Worm (Caenorhabditis elegans) whole organism, L1 larva: ENCODE results near the gene C52D10.3.

Source experiments
- aly-2 ChIP-seq: fragments of 150-350 bp; optimal IDR thresholded peaks from 2 replicates; lab custom pipeline; 2014; ENCODE audit warnings: missing biosample characterization, missing genetic modification characterization
- ceh-90 ChIP-seq: sonication (generic microtip); optimal IDR thresholded peaks from 2 replicates; lab custom pipeline; 2016; ENCODE audit warnings: missing genetic modification characterization, missing compliant biosample characterization
- dpl-1 ChIP-seq, 3 experiments: fragments of 150-350 bp in 2 of 3; sonication (generic microtip) in 1 of 3; optimal IDR thresholded peaks; 2 replicates each; lab custom pipeline; 2014 to 2017; ENCODE audit warnings: missing biosample characterization in 3 of 3, missing genetic modification characterization in 3 of 3, missing genetic modification reagents in 3 of 3
- dsc-1 ChIP-seq: sonication (generic microtip); optimal IDR thresholded peaks from 2 replicates; lab custom pipeline; 2016; ENCODE audit warnings: mild to moderate bottlenecking, missing genetic modification characterization, missing compliant biosample characterization
- efl-1 ChIP-seq, 4 experiments: fragments of 150-350 bp; optimal IDR thresholded peaks in 3 of 4; peaks in 1 of 4; 1 replicate in 1 of 4; 2 replicates in 3 of 4; lab custom pipeline; 2014; ENCODE audit warnings: missing biosample characterization in 2 of 4, missing genetic modification characterization in 2 of 4, missing genetic modification reagents in 2 of 4
- efl-3 ChIP-seq: fragments of 200-800 bp; sonication (Bioruptor generic); optimal IDR thresholded peaks from 2 replicates; lab custom pipeline; 2018; ENCODE audit warnings: mild to moderate bottlenecking, missing genetic modification characterization, missing compliant biosample characterization
- fkh-10 ChIP-seq: sonication (generic microtip); optimal IDR thresholded peaks from 2 replicates; lab custom pipeline; 2017; ENCODE audit warnings: missing biosample characterization, missing genetic modification reagents, missing genetic modification characterization
- fos-1 ChIP-seq: fragments of 150-350 bp; optimal IDR thresholded peaks from 2 replicates; lab custom pipeline; 2014; ENCODE audit warnings: missing biosample characterization, missing genetic modification characterization
- isw-1 ChIP-seq: fragments of 200-800 bp; sonication (Bioruptor generic); IDR thresholded peaks from 2 replicates; pipeline ENCODE4 v1.3.6; 2022; ENCODE audit warnings: missing genetic modification characterization, missing compliant biosample characterization
- jun-1 ChIP-seq: fragments of 150-350 bp; optimal IDR thresholded peaks from 2 replicates; lab custom pipeline; 2014; ENCODE audit warnings: missing biosample characterization, missing genetic modification reagents, missing genetic modification characterization
- lin-35 ChIP-seq, 2 experiments: fragments of 150-350 bp; optimal IDR thresholded peaks; 2 replicates each; lab custom pipeline; 2014; ENCODE audit warnings: missing biosample characterization in 2 of 2, missing genetic modification characterization in 2 of 2, missing genetic modification reagents in 2 of 2
- lir-3 ChIP-seq: sonication (generic microtip); optimal IDR thresholded peaks from 2 replicates; lab custom pipeline; 2016; ENCODE audit warnings: mild to moderate bottlenecking, missing genetic modification characterization, moderate library complexity, missing compliant biosample characterization; ENCODE audit not compliant: poor library complexity
- mab-9 ChIP-seq: fragments of 200-800 bp; sonication (Bioruptor generic); IDR thresholded peaks from 2 replicates; pipeline ENCODE4 v1.3.6; 2022; ENCODE audit warnings: missing genetic modification reagents, missing genetic modification characterization, missing compliant biosample characterization
- mdl-1 ChIP-seq, 2 experiments: fragments of 150-350 bp; optimal IDR thresholded peaks; 2 replicates each; lab custom pipeline; 2014 to 2017; ENCODE audit warnings: missing biosample characterization in 2 of 2, missing genetic modification characterization in 2 of 2, inconsistent platforms in 1 of 2
- nhr-19 ChIP-seq: fragments of 200-800 bp; sonication (Bioruptor generic); conservative IDR thresholded peaks from 2 replicates; pipeline ENCODE4 v1.3.6; 2022; ENCODE audit warnings: missing genetic modification characterization, missing compliant biosample characterization
- nhr-20 ChIP-seq: sonication (generic microtip); optimal IDR thresholded peaks from 2 replicates; lab custom pipeline; 2016; ENCODE audit warnings: mild to moderate bottlenecking, missing genetic modification characterization, missing compliant biosample characterization
- nhr-237 ChIP-seq: fragments of 150-350 bp; optimal IDR thresholded peaks from 2 replicates; lab custom pipeline; 2014; ENCODE audit warnings: missing biosample characterization, missing genetic modification characterization
- nhr-76 ChIP-seq: sonication (generic microtip); optimal IDR thresholded peaks from 2 replicates; lab custom pipeline; 2017; ENCODE audit warnings: missing biosample characterization, missing genetic modification characterization
- nhr-85 ChIP-seq: sonication (generic microtip); peaks from one replicate; lab custom pipeline; 2016; ENCODE audit warnings: missing genetic modification characterization, inconsistent platforms, missing compliant biosample characterization
- nhr-90 ChIP-seq: sonication (generic microtip); optimal IDR thresholded peaks from 2 replicates; lab custom pipeline; 2016; ENCODE audit warnings: mild to moderate bottlenecking, missing genetic modification characterization, missing compliant biosample characterization; ENCODE audit not compliant: poor library complexity
- pag-3 ChIP-seq: sonication (generic microtip); optimal IDR thresholded peaks from 2 replicates; lab custom pipeline; 2017; ENCODE audit warnings: missing genetic modification characterization, mild to moderate bottlenecking, missing compliant biosample characterization, antibody characterized with exemption, borderline replicate concordance; ENCODE audit not compliant: insufficient read depth
- pqm-1 ChIP-seq: sonication (generic microtip); optimal IDR thresholded peaks from 3 replicates; lab custom pipeline; 2017; ENCODE audit warnings: missing biosample characterization, missing genetic modification characterization
- rnt-1 ChIP-seq: sonication (generic microtip); optimal IDR thresholded peaks from 2 replicates; lab custom pipeline; 2016; ENCODE audit warnings: mild to moderate bottlenecking, missing genetic modification characterization, moderate library complexity, missing compliant biosample characterization
- snu-23 ChIP-seq: sonication (generic microtip); optimal IDR thresholded peaks from 2 replicates; lab custom pipeline; 2016; ENCODE audit warnings: missing genetic modification characterization, missing compliant biosample characterization
- sup-37 ChIP-seq: fragments of 200-800 bp; sonication (Bioruptor generic); optimal IDR thresholded peaks from 2 replicates; lab custom pipeline; 2018; ENCODE audit warnings: mild to moderate bottlenecking, missing genetic modification characterization, missing compliant biosample characterization
- swsn-7 ChIP-seq: sonication (generic microtip); optimal IDR thresholded peaks from 2 replicates; lab custom pipeline; 2016; ENCODE audit warnings: missing genetic modification characterization, missing compliant biosample characterization
- tbx-2 ChIP-seq: sonication (generic microtip); optimal IDR thresholded peaks from 2 replicates; lab custom pipeline; 2016; ENCODE audit warnings: missing genetic modification characterization, missing compliant biosample characterization
- unc-30 ChIP-seq: sonication (generic microtip); optimal IDR thresholded peaks from 2 replicates; lab custom pipeline; 2017; ENCODE audit warnings: missing biosample characterization, missing genetic modification characterization
- vab-15 ChIP-seq: sonication (generic microtip); optimal IDR thresholded peaks from 2 replicates; lab custom pipeline; 2017; ENCODE audit warnings: missing genotype, mild to moderate bottlenecking, missing genetic modification characterization, missing compliant biosample characterization
- zag-1 ChIP-seq: fragments of 150-350 bp; optimal IDR thresholded peaks from 2 replicates; lab custom pipeline; 2014; ENCODE audit warnings: missing biosample characterization, missing genetic modification characterization
- zip-4 ChIP-seq: fragments of 200-800 bp; sonication (Bioruptor generic); optimal IDR thresholded peaks from 2 replicates; lab custom pipeline; 2018; ENCODE audit warnings: mild to moderate bottlenecking, missing genetic modification characterization, moderate library complexity, missing compliant biosample characterization

The C52D10.3 gene

DNA sequence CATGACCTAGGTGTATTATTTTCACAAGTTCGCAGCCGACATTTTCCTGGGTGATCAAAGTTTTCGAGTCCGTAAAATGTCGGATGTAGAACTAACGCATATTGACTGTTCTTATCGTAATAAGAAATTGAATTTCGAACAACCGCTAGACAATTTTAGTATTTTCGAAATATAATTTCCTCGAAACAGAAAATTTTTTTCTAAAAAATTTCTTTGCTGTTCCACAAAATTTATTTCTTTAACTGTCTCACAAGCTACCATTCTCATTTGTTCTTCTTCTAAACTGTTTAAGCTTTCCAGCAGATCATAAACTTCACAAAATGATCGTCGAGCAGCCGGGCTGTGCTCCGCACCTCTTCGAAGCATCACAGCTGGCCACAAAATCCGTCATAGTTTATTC lies at the start of gene C52D10.3:
Gene C52D10.3, plus strand, starts transcription at position 301 of the 400 bp plus-strand sequence.
- TF ChIP-seq pag-3 (tag; lab: Kevin White, UChicago) (no peak), rnt-1 (tag; lab: Kevin White, UChicago) (no peak), aly-2 (no peak), zag-1 (no peak), lir-3 (tag; lab: Kevin White, UChicago) (no peak)
- TF ChIP-seq, all 84 proteins: peak for 0

DNA sequence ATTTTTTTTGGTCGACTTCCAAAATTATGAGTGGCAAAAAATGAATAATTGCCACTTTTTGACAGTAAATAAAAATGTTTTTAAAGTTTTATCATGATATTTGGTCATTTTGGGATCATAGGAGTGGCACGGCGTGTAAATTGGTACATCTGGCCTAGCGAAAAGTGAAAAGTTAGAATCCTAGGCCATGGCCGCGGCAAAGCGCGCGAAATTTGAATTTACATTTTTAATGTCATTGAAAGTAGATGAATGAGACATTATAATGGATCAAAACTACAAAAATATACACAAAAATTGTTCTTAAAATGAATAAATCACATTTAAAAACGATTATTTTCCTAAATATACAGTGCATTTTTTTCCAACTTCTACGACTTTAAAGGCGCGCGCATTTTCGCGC lies 49.8 kb upstream of the C52D10.3 start:
- TF ChIP-seq efl-1 (optimal IDR thresholded peaks at IDR 0.05; lab: Kevin White, UChicago): peak; percentile 16 to 50
- TF ChIP-seq efl-1 (GFP tag; optimal IDR thresholded peaks at IDR 0.05 in 1 of 2; lab: Kevin White, UChicago): peak; percentile 60 to 93
- TF ChIP-seq ceh-90: peak; percentile 28
- TF ChIP-seq dpl-1 (GFP tag; optimal IDR thresholded peaks at IDR 0.05; lab: Kevin White, UChicago): peak in 2 of 3 experiments; percentile 39 to 57
- peak in 1 of 2 experiments; percentile 26 for TF ChIP-seq lin-35 (GFP tag; optimal IDR thresholded peaks at IDR 0.05; lab: Kevin White, UChicago)
- no peak for TF ChIP-seq vab-15 (tag; lab: Kevin White, UChicago)

DNA sequence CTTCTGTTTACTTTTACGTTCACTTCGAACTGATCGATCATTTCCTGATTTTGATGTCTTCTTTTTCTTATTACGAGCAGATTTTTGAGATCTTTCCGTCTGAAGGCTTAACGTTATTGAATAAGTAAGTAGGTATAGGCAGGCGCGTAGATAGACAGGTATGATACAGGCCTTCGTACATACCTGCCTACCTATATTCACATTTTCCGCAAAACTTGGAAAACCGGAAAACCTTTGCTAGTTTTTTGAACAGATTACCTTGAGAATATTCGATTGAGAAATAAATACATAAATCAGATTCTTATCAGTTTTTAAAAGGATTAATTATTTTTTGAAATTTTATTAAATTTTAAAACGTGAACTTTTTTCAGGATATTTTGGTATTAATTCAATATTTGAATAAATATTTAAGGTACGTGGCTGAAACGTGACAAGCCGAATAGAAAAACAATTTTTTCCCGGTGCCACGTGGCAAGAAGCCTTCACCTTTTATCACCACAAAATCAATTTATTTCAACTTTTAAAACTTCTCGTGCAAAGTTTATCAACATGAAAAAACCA lies 45.2 kb upstream of the C52D10.3 start, which contains the start of the genes Y116A8C.37 and Y116A8C.38:
Gene Y116A8C.37, minus strand, starts transcription at position 101 of the 561 bp plus-strand sequence.
Gene Y116A8C.38, plus strand, starts transcription at position 511 of the 561 bp plus-strand sequence.
- no peak for TF ChIP-seq lir-3 (tag; lab: Kevin White, UChicago)
- no peak for TF ChIP-seq efl-3 (GFP tag; lab: Kevin White, UChicago)
- TF ChIP-seq, all 84 proteins: peak for 0

DNA sequence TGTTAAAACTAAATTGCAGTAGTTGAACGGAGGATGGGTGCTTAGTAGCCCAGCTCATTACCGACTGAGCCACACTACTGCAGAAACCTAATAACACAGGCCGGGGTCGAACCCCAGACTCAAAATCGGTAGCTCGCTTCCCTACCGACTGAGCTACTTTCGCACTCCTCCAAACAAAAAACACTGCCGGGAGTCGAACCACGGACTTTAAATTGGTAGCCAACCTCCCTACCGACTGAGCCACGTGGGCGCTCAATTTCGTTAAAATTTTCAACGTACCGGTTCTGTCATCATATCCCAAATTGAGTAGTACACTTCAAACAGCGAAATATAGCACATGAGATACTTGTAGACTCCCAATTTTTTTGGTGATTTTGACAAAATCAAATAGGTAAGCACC lies 25.9 kb upstream of the C52D10.3 start:
- TF ChIP-seq dsc-1 (no peak), nhr-19 (no peak)

DNA sequence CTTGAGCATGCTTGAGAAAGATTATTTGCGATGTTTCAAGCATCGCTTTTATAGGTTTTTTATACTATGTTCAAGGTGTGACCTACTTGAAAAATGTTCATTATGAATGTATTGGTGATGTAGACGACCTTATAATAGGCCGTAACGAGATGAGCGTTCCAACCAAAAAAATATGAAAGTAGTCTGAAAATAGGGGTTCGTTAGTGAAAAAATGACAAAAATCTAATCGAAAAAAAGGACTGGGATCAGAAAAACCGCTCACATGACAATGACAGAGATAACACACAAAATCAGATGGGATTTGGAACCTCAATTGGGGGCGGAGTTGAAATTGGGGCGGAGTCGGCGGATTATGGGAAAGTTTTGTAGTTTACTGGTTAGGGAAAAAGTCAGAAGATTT lies 25.4 kb upstream of the C52D10.3 start, which contains the start of gene Y116A8C.40:
Gene Y116A8C.40, minus strand, starts transcription at position 101 of the 400 bp plus-strand sequence.
- TF ChIP-seq zip-4 (GFP tag; lab: Kevin White, UChicago) (no peak), swsn-7 (tag; lab: Kevin White, UChicago) (no peak), vab-15 (tag; lab: Kevin White, UChicago) (no peak), isw-1 (GFP tag; lab: Robert Waterston, UW) (no peak), mdl-1 (tag; optimal IDR thresholded peaks at IDR 0.05; lab: Kevin White, UChicago) (no peak), jun-1 (tag; lab: Kevin White, UChicago) (no peak), sup-37 (GFP tag; lab: Kevin White, UChicago) (no peak), zag-1 (no peak), snu-23 (GFP tag; lab: Kevin White, UChicago) (no peak), ceh-90 (no peak), pqm-1 (no peak), efl-3 (GFP tag; lab: Kevin White, UChicago) (no peak), nhr-76 (no peak), nhr-19 (no peak), nhr-85 (tag; lab: Kevin White, UChicago) (no peak), nhr-90 (tag; lab: Kevin White, UChicago) (no peak), fkh-10 (no peak), tbx-2 (no peak), fos-1 (no peak), nhr-20 (tag; lab: Kevin White, UChicago) (no peak)
- TF ChIP-seq, all 84 proteins: peak for 0

DNA sequence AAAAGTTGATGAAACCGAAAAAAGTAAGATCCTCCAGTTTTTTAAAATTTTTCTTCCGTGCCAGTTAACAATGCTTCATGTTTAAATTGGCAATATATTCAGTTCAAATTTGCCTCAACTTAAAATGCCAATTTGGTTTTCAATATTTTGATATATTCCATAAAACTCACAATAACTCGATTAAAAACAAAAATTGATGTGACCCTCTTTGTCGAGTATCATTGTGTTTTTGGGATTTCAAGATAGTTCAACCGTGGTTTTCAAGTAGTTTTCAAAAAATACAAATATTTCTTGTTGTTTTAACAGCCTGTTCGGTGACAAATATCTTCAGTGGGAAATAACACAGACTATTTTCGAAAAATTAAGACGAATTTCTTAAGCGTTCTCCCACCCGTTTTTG lies 23.3 kb upstream of the C52D10.3 start:
- TF ChIP-seq mab-9 (GFP tag; lab: Robert Waterston, UW) (no peak), nhr-237 (tag; lab: Kevin White, UChicago) (no peak), unc-30 (tag; lab: Kevin White, UChicago) (no peak)
